Fruit fly (Drosophila melanogaster): ENCODE results near the gene CG44227.

dm6 chr3R:8718356-8718755 lies 33.4 kb upstream of the CG44227 start, which contains the start of gene Cks85A:
- TF ChIP-seq CG8478 (optimal IDR thresholded peaks at IDR 0.05) = no peak
- TF ChIP-seq EcR (GFP tag; optimal IDR thresholded peaks at IDR 0.05) = no peak

Measured in whole organism.